Worm (Caenorhabditis elegans) whole organism, L4/young adult: ENCODE results near the gene ZK418.2.

Source experiments
- W03F9.2 ChIP-seq: fragments of 150-350 bp; optimal IDR thresholded peaks from 2 replicates; lab custom pipeline; 2014; ENCODE audit warnings: missing biosample characterization, missing genetic modification characterization
- dao-5 ChIP-seq: sonication (generic microtip); optimal IDR thresholded peaks from 2 replicates; lab custom pipeline; 2016; ENCODE audit warnings: missing genotype, missing genetic modification characterization, moderate library complexity, missing compliant biosample characterization
- him-1 ChIP-seq: sonication (generic microtip); optimal IDR thresholded peaks from 2 replicates; lab custom pipeline; 2016; ENCODE audit warnings: missing genotype, missing genetic modification reagents, missing genetic modification characterization, missing compliant biosample characterization

ce11 chrIII:7101814-7102477, 10.8 kb downstream of the ZK418.2 start:
- TF ChIP-seq him-1 (tag; lab: Kevin White, UChicago) (no peak), W03F9.2 (tag; lab: Kevin White, UChicago) (peak; percentile 21), dao-5 (tag; lab: Kevin White, UChicago) (no peak)
